Fruit fly (Drosophila melanogaster) Kc167 (cell line): ENCODE results near the gene eca.

Experiments
- Myc ChIP-seq: fragments of >200 bp; optimal IDR thresholded peaks from 2 replicates; lab custom pipeline; 2017; ENCODE audit warnings: missing external identifiers
- h ChIP-seq: fragments of >200 bp; optimal IDR thresholded peaks from 3 replicates; lab custom pipeline; 2018; ENCODE audit warnings: missing external identifiers
- psq ChIP-seq: fragments of >200 bp; optimal IDR thresholded peaks from 2 replicates; lab custom pipeline; 2017; ENCODE audit warnings: missing external identifiers
- ttk ChIP-seq: sonication (Bioruptor generic); optimal IDR thresholded peaks from 2 replicates; lab custom pipeline; 2017; ENCODE audit warnings: missing external identifiers

dm6 chr3R:9674196-9674693 is 11.0 kb downstream of the eca start, which contains the start of gene Dhc1:
- TF ChIP-seq ttk (no peak), psq (lab: Kevin White, UChicago) (no peak), h (no peak), Myc (lab: Kevin White, UChicago) (no peak)
